Worm (Caenorhabditis elegans): Measurements from ENCODE around the gene fbxb-22.

Gene fbxb-22

DNA sequence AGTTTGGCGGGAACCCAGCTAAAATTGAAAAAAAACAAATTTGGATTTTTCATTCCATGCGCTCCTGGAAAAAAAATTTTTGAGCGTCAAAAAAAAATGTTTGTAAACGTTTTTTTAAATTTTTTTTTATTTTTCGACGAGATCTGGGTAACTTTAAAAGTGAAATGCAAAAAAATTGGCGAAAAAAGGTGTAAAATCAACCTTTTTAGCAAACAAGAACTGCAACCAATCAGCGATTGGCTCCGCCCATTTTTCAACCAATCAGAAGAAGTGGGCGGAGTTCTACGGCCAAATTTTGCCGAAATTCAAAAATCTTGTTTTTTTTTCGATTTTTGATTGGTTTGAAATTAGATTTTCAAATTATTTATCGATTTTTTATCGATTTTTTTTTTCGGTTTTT lies 11.9 kb upstream of the fbxb-22 start:
- TF ChIP-seq dmd-8 (GFP tag; IDR thresholded peaks at IDR 0.05) (no peak), ceh-28 (tag; optimal IDR thresholded peaks at IDR 0.05) (peak; percentile 3)

ce11 chrIII:11892939-11893338 lies 9.4 kb upstream of the fbxb-22 start, which contains the start of gene Y56A3A.41:
TSS of gene Y56A3A.41 (minus strand) at chrIII:11893039.
- no peak for TF ChIP-seq nhr-237 (tag; optimal IDR thresholded peaks at IDR 0.05)
- no peak for TF ChIP-seq D1046.2 (GFP tag; IDR thresholded peaks at IDR 0.05)
- TF ChIP-seq nhr-42 (GFP tag; IDR thresholded peaks at IDR 0.05): no peak
- no peak for TF ChIP-seq ztf-7 (tag; optimal IDR thresholded peaks at IDR 0.05)
- no peak for TF ChIP-seq fos-1 (tag; optimal IDR thresholded peaks at IDR 0.05)

ce11 chrIII:11891335-11891734 lies 7.8 kb upstream of the fbxb-22 start, which contains the start of gene faah-5:
TSS of gene faah-5 (minus strand) at chrIII:11891435.
- TF ChIP-seq lin-29 (GFP tag; IDR thresholded peaks at IDR 0.05) (no peak), T26A8.4 (GFP tag; IDR thresholded peaks at IDR 0.05) (no peak)

DNA sequence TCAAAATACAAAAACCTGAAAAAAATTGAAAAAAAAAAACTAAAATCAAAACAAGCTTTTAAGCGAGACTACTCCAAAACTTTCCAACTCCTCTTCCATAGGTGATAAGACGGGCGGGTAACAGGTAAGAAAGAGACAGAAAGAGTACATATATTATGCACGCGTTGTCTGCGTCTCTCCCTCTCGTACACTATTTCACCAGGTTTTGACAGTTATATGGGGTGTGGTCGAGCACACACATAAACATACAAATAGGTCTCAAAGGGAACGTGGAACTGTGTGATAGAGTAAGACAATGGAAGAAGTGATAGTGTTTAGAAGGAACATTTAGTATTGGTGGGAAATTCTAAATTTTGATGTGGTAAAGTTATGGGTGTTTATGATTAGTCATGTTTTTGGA lies 2.0 kb downstream of the fbxb-22 start:
- no peak for TF ChIP-seq T20F7.1 (GFP tag; optimal IDR thresholded peaks at IDR 0.05)
- TF ChIP-seq mes-2 (tag; optimal IDR thresholded peaks at IDR 0.05; ENCODE audit: poor library complexity, severe bottlenecking): peak; percentile 11
- no peak for TF ChIP-seq dpl-1 (GFP tag; optimal IDR thresholded peaks at IDR 0.05)
- TF ChIP-seq nhr-28 (tag; optimal IDR thresholded peaks at IDR 0.05): peak; percentile 83
- no peak for TF ChIP-seq zip-2 (tag; optimal IDR thresholded peaks at IDR 0.05)
- TF ChIP-seq php-3 (GFP tag; IDR thresholded peaks at IDR 0.05): peak; percentile 82
- TF ChIP-seq ceh-44 (GFP tag; IDR thresholded peaks at IDR 0.05): no peak
- TF ChIP-seq nhr-42 (GFP tag; IDR thresholded peaks at IDR 0.05): no peak
- TF ChIP-seq hif-1 (tag; optimal IDR thresholded peaks at IDR 0.05): peak in 1 of 2 experiments; percentile 5
- TF ChIP-seq pqm-1 (tag; optimal IDR thresholded peaks at IDR 0.05): peak; percentile 90
- TF ChIP-seq aly-2 (tag; optimal IDR thresholded peaks at IDR 0.05): no peak
- no peak for TF ChIP-seq lin-1 (GFP tag; IDR thresholded peaks at IDR 0.05)
- TF ChIP-seq lir-3 (tag; optimal IDR thresholded peaks at IDR 0.05): no peak
- TF ChIP-seq lin-38 (GFP tag; IDR thresholded peaks at IDR 0.05): no peak
- no peak for TF ChIP-seq nhr-48 (tag; optimal IDR thresholded peaks at IDR 0.05)
- peak; percentile 85 for TF ChIP-seq dve-1 (tag; optimal IDR thresholded peaks at IDR 0.05; ENCODE audit: insufficient read depth)
- peak; percentile 76 for TF ChIP-seq hlh-11 (tag; optimal IDR thresholded peaks at IDR 0.05)
- no peak for TF ChIP-seq ZK546.5 (tag; optimal IDR thresholded peaks at IDR 0.05)
- no peak for TF ChIP-seq mxl-3 (GFP tag; optimal IDR thresholded peaks at IDR 0.05)
- TF ChIP-seq ces-1 (GFP tag; optimal IDR thresholded peaks at IDR 0.05): no peak
- TF ChIP-seq unc-62 (GFP tag; optimal IDR thresholded peaks at IDR 0.05 in 1 of 2): peak in 1 of 2 experiments; percentile 41
- no peak for TF ChIP-seq unc-62 (tag; optimal IDR thresholded peaks at IDR 0.05)
- TF ChIP-seq snpc-4 (tag; optimal IDR thresholded peaks at IDR 0.05): no peak
- TF ChIP-seq daf-16 (GFP tag; optimal IDR thresholded peaks at IDR 0.05): no peak
- peak; percentile 94 for TF ChIP-seq daf-16 (tag; optimal IDR thresholded peaks at IDR 0.05)
- peak; percentile 63 for TF ChIP-seq dmd-6 (GFP tag; IDR thresholded peaks at IDR 0.05)
- TF ChIP-seq nhr-41 (GFP tag; IDR thresholded peaks at IDR 0.05): 0 out of 2 replicates have a peak, but pooled peaks have one; percentile 9
- no peak for TF ChIP-seq aha-1 (tag)
- no peak for TF ChIP-seq skn-1 (tag; optimal IDR thresholded peaks at IDR 0.05)

- TF ChIP-seq set-16 (GFP tag; IDR thresholded peaks at IDR 0.05) (no peak), zfp-2 (tag; optimal IDR thresholded peaks at IDR 0.05) (no peak), dve-1 (tag; optimal IDR thresholded peaks at IDR 0.05; ENCODE audit: insufficient read depth) (peak; percentile 48), dmd-6 (GFP tag; IDR thresholded peaks at IDR 0.05) (0 out of 2 replicates have a peak, but pooled peaks have one; percentile 9), pqm-1 (tag; optimal IDR thresholded peaks at IDR 0.05) (peak; percentile 87), nhr-28 (tag; optimal IDR thresholded peaks at IDR 0.05) (peak; percentile 62), hlh-11 (tag; optimal IDR thresholded peaks at IDR 0.05) (peak; percentile 8), daf-16 (GFP tag; optimal IDR thresholded peaks at IDR 0.05) (no peak), daf-16 (tag; optimal IDR thresholded peaks at IDR 0.05) (peak; percentile 39)
Observed at ce11 chrIII:11878751-11879150, 4.8 kb downstream of the fbxb-22 start, which contains the start of gene Y56A3A.6. TSS of gene Y56A3A.6 (minus strand) at chrIII:11878803.

Measured in whole organism, L4 larva.